Worm (Caenorhabditis elegans) whole organism, young adult: Measurements from ENCODE around the gene klp-13.
A peak's percentile ranks its signal among the peaks of the same experiment; 100 is the strongest.

Experiments
- B0261.1 ChIP-seq: sonication (generic microtip); optimal IDR thresholded peaks from 2 replicates; lab custom pipeline; 2016; ENCODE audit warnings: mild to moderate bottlenecking, missing genetic modification characterization, moderate library complexity, missing compliant biosample characterization
- F39B2.1 ChIP-seq: fragments of 200-800 bp; sonication (Bioruptor generic); IDR thresholded peaks from 2 replicates; pipeline ENCODE4 v1.3.6; 2022; ENCODE audit warnings: missing genetic modification reagents, missing genetic modification characterization, missing compliant biosample characterization
- T26A5.8 ChIP-seq: sonication (generic microtip); optimal IDR thresholded peaks from 2 replicates; lab custom pipeline; 2016; ENCODE audit warnings: missing genetic modification characterization, missing compliant biosample characterization
- ama-1 ChIP-seq, 3 experiments: fragments of 150-350 bp in 1 of 3; sonication (generic microtip) in 2 of 3; optimal IDR thresholded peaks; 2 replicates each; lab custom pipeline; 2014 to 2018; ENCODE audit warnings: missing biosample characterization in 2 of 3, missing genetic modification characterization in 2 of 3, missing genetic modification reagents in 2 of 3
- chd-7 ChIP-seq: sonication (generic microtip); optimal IDR thresholded peaks from 2 replicates; lab custom pipeline; 2016; ENCODE audit warnings: mild to moderate bottlenecking, missing genetic modification characterization, moderate library complexity, missing compliant biosample characterization
- lsy-27 ChIP-seq: sonication (generic microtip); optimal IDR thresholded peaks from 2 replicates; lab custom pipeline; 2017; ENCODE audit warnings: missing genetic modification characterization, mild to moderate bottlenecking, missing compliant biosample characterization, antibody characterized with exemption, missing genotype, borderline replicate concordance; ENCODE audit not compliant: insufficient read depth
- madf-3 ChIP-seq: fragments of 200-800 bp; sonication (Bioruptor generic); IDR thresholded peaks from 2 replicates; pipeline ENCODE4 v1.3.6; 2022; ENCODE audit warnings: missing genetic modification reagents, missing genetic modification characterization, missing compliant biosample characterization
- mcd-1 ChIP-seq: fragments of 200-800 bp; sonication (Bioruptor generic); IDR thresholded peaks from 2 replicates; pipeline ENCODE4 v1.3.6; 2022; ENCODE audit warnings: missing genetic modification reagents, missing genetic modification characterization, missing compliant biosample characterization
- nhr-27 ChIP-seq: fragments of 200-800 bp; sonication (Bioruptor generic); optimal IDR thresholded peaks from 2 replicates; lab custom pipeline; 2018; ENCODE audit warnings: mild to moderate bottlenecking, missing genetic modification characterization, moderate library complexity, missing compliant biosample characterization
- rcor-1 ChIP-seq: fragments of 200-800 bp; sonication (Bioruptor generic); IDR thresholded peaks from 2 replicates; pipeline ENCODE4 v1.3.6; 2022; ENCODE audit warnings: missing genetic modification reagents, missing genetic modification characterization, missing compliant biosample characterization
- rpc-1 ChIP-seq, 2 experiments: fragments of 150-350 bp in 1 of 2; sonication (generic microtip) in 1 of 2; optimal IDR thresholded peaks; 2 replicates each; lab custom pipeline; 2014 to 2018; ENCODE audit warnings: missing biosample characterization in 1 of 2, missing genetic modification characterization in 1 of 2, missing genetic modification reagents in 1 of 2, missing genotype in 1 of 2
- zfh-2 ChIP-seq: fragments of 200-800 bp; sonication (Bioruptor generic); conservative IDR thresholded peaks from 2 replicates; pipeline ENCODE4 v1.3.6; 2022; ENCODE audit warnings: missing genetic modification reagents, missing genetic modification characterization, missing compliant biosample characterization

DNA sequence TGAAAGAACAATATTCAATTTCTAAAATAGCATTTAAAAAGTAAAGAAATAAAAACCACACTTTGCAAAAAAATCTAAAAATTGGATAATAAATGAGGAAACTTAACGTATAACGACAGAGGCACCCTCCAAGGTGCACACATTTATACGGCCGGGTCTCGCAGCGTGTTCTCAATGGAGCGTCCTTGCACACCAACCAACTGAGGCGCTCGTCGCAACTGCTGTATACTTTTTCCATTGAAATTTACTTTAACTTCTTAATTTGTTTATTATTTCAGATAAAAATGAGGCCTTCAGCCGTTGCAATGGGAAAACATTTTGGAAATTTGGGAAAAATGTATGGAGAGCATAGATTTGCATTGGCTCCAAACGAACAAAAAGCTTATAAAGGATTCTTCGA is 31.6 kb upstream of the klp-13 start, which contains the start of the genes R07E4.5 and R07E4.3:
- TF ChIP-seq lsy-27 (tag; lab: Kevin White, UChicago): no peak
- TF ChIP-seq madf-3 (GFP tag; lab: Robert Waterston, UW): no peak
- no peak for TF ChIP-seq ama-1 (optimal IDR thresholded peaks at IDR 0.05; lab: Kevin White, UChicago)
- no peak for TF ChIP-seq ama-1 (GFP tag; optimal IDR thresholded peaks at IDR 0.05; lab: Kevin White, UChicago)
- TF ChIP-seq chd-7: no peak
- no peak for TF ChIP-seq F39B2.1
- no peak for TF ChIP-seq T26A5.8
- TF ChIP-seq mcd-1 (GFP tag; lab: Robert Waterston, UW): peak; percentile 93
- no peak for TF ChIP-seq rcor-1
- no peak for TF ChIP-seq rpc-1 (optimal IDR thresholded peaks at IDR 0.05; lab: Kevin White, UChicago)
- no peak for TF ChIP-seq rpc-1 (tag; optimal IDR thresholded peaks at IDR 0.05; lab: Kevin White, UChicago)
- no peak for TF ChIP-seq zfh-2 (GFP tag; lab: Robert Waterston, UW)
- no peak for TF ChIP-seq B0261.1 (tag; lab: Kevin White, UChicago)
- TF ChIP-seq nhr-27: no peak
